Fruit fly (Drosophila melanogaster): ENCODE results near the gene Lar.

Gene Lar

dm6 chr2L:19582185-19582584 lies 4.2 kb upstream of the Lar start, which contains the start of gene Hakai (continued):
- TF ChIP-seq CG16815 (GFP tag; optimal IDR thresholded peaks at IDR 0.05), result no peak
- TF ChIP-seq scrt (GFP tag; optimal IDR thresholded peaks at IDR 0.05), result no peak
- TF ChIP-seq ase (GFP tag; IDR thresholded peaks at IDR 0.05), result no peak
- TF ChIP-seq CG9797 (GFP tag; optimal IDR thresholded peaks at IDR 0.05), result peak; percentile 42
- no peak for TF ChIP-seq wor (GFP tag; IDR thresholded peaks at IDR 0.05)
- TF ChIP-seq CG18476 (GFP tag; optimal IDR thresholded peaks at IDR 0.05), result peak; percentile 24
- peak; percentile 0 for TF ChIP-seq dmrt11E (tag; optimal IDR thresholded peaks at IDR 0.05)
- no peak for TF ChIP-seq Asciz (GFP tag; optimal IDR thresholded peaks at IDR 0.05)
- TF ChIP-seq danr (GFP tag; IDR thresholded peaks at IDR 0.05), result peak; percentile 43; the same call in 1 of the 2 replicates
- TF ChIP-seq Myb (GFP tag; optimal IDR thresholded peaks at IDR 0.05), result peak; percentile 57
- TF ChIP-seq CG11456 (GFP tag; IDR thresholded peaks at IDR 0.05), result peak; percentile 67; the same call in 1 of the 3 replicates
- peak; percentile 38 for TF ChIP-seq fd96Cb (tag; optimal IDR thresholded peaks at IDR 0.05)
- peak; percentile 72 for TF ChIP-seq CG1647 (GFP tag; optimal IDR thresholded peaks at IDR 0.05)
- TF ChIP-seq Lpt (GFP tag; optimal IDR thresholded peaks at IDR 0.05), result no peak
- TF ChIP-seq BtbVII (GFP tag; optimal IDR thresholded peaks at IDR 0.05), result no peak
- TF ChIP-seq hbn (GFP tag; IDR thresholded peaks at IDR 0.05; ENCODE audit: partially characterized antibody), result 0 out of 2 replicates have a peak, but pooled peaks have one; percentile 44
- TF ChIP-seq CG11723 (GFP tag; optimal IDR thresholded peaks at IDR 0.05), result peak; percentile 1
- TF ChIP-seq CG15601 (tag; optimal IDR thresholded peaks at IDR 0.05), result peak; percentile 31
- TF ChIP-seq Dad (GFP tag; optimal IDR thresholded peaks at IDR 0.05), result peak; percentile 64
- peak; percentile 75 for TF ChIP-seq ems (GFP tag; optimal IDR thresholded peaks at IDR 0.05)
- peak; percentile 51 for TF ChIP-seq CG13424 (tag; optimal IDR thresholded peaks at IDR 0.05)
- TF ChIP-seq CG17612 (GFP tag; IDR thresholded peaks at IDR 0.05), result no peak
- TF ChIP-seq so (GFP tag; IDR thresholded peaks at IDR 0.05), result 0 out of 3 replicates have a peak, but pooled peaks have one; percentile 49
- 0 out of 3 replicates have a peak, but pooled peaks have one; percentile 45 for TF ChIP-seq Aef1 (GFP tag; IDR thresholded peaks at IDR 0.05)
- peak; percentile 33 for TF ChIP-seq CG15696 (tag; optimal IDR thresholded peaks at IDR 0.05)
- TF ChIP-seq dmrt99B (tag; optimal IDR thresholded peaks at IDR 0.05), result peak; percentile 16
- TF ChIP-seq H2.0 (GFP tag; IDR thresholded peaks at IDR 0.05), result peak; percentile 39; the same call in 1 of the 2 replicates
- TF ChIP-seq CG6689 (GFP tag; IDR thresholded peaks at IDR 0.05), result peak; percentile 52
- no peak for TF ChIP-seq fd64A (GFP tag; optimal IDR thresholded peaks at IDR 0.05)
- no peak for TF ChIP-seq CG15073 (GFP tag; optimal IDR thresholded peaks at IDR 0.05)
- TF ChIP-seq pzg (GFP tag; optimal IDR thresholded peaks at IDR 0.05), result peak; percentile 81
- TF ChIP-seq lilli (GFP tag; optimal IDR thresholded peaks at IDR 0.05), result peak; percentile 76
- peak; percentile 54 for TF ChIP-seq CG3163 (GFP tag; optimal IDR thresholded peaks at IDR 0.05)
- TF ChIP-seq salm (tag; optimal IDR thresholded peaks at IDR 0.05), result no peak
- TF ChIP-seq fru (optimal IDR thresholded peaks at IDR 0.05), result no peak
- peak; percentile 73 for TF ChIP-seq Ets97D (GFP tag; optimal IDR thresholded peaks at IDR 0.05)
- TF ChIP-seq cas (GFP tag; IDR thresholded peaks at IDR 0.05), result peak; percentile 62; the same call in 1 of the 2 replicates
- no peak for TF ChIP-seq Hey (tag; optimal IDR thresholded peaks at IDR 0.05)
- peak; percentile 58 for TF ChIP-seq her (GFP tag; optimal IDR thresholded peaks at IDR 0.05)
- TF ChIP-seq aop (GFP tag; IDR thresholded peaks at IDR 0.05), result no peak
- peak; percentile 35 for TF ChIP-seq CG6813 (GFP tag; optimal IDR thresholded peaks at IDR 0.05)
- no peak for TF ChIP-seq tio (GFP tag; optimal IDR thresholded peaks at IDR 0.05)
- peak; percentile 55 for TF ChIP-seq CG11504 (tag; optimal IDR thresholded peaks at IDR 0.05)
- no peak for TF ChIP-seq HLHmδ (GFP tag; optimal IDR thresholded peaks at IDR 0.05)
- no peak for TF ChIP-seq CG11695 (GFP tag; IDR thresholded peaks at IDR 0.05)
- TF ChIP-seq Nf-YA (GFP tag; IDR thresholded peaks at IDR 0.05), result no peak
- TF ChIP-seq h (optimal IDR thresholded peaks at IDR 0.05), result no peak
- peak; percentile 2 for TF ChIP-seq CG12744 (GFP tag; optimal IDR thresholded peaks at IDR 0.05)
- TF ChIP-seq tll (GFP tag; optimal IDR thresholded peaks at IDR 0.05), result no peak
- TF ChIP-seq prd (optimal IDR thresholded peaks at IDR 0.05), result no peak
- peak; percentile 68 for TF ChIP-seq prd (GFP tag; IDR thresholded peaks at IDR 0.05)
- no peak for TF ChIP-seq pita (GFP tag; optimal IDR thresholded peaks at IDR 0.05)

All from whole organism, embryonic.